Worm (Caenorhabditis elegans): ENCODE measurements around the gene srz-63.

Gene srz-63

ce11 chrII:1323190-1323651, 44.8 kb downstream of the srz-63 start (continued):
- TF ChIP-seq ceh-40 (GFP tag; IDR thresholded peaks at IDR 0.05) (no peak), atf-7 (tag; optimal IDR thresholded peaks at IDR 0.05) (peak; percentile 34), ets-4 (GFP tag; optimal IDR thresholded peaks at IDR 0.05) (no peak), hlh-26 (GFP tag; conservative IDR thresholded peaks at IDR 0.05) (no peak), B0336.3 (GFP tag; IDR thresholded peaks at IDR 0.05) (peak; percentile 95), snpc-3.4 (tag; optimal IDR thresholded peaks at IDR 0.05) (peak; percentile 2), Y79H2A.3 (GFP tag; conservative IDR thresholded peaks at IDR 0.05) (no peak), athp-1 (tag; optimal IDR thresholded peaks at IDR 0.05) (peak; percentile 89), aptf-2 (GFP tag; conservative IDR thresholded peaks at IDR 0.05) (no peak), let-526 (GFP tag; IDR thresholded peaks at IDR 0.05) (no peak), dox-1 (GFP tag; IDR thresholded peaks at IDR 0.05) (0 out of 2 replicates have a peak, but pooled peaks have one; percentile 40), lir-1 (GFP tag; conservative IDR thresholded peaks at IDR 0.05) (no peak), lin-35 (GFP tag; optimal IDR thresholded peaks at IDR 0.05) (no peak), F55B11.4 (tag; optimal IDR thresholded peaks at IDR 0.05; ENCODE audit: borderline replicate concordance, insufficient read depth) (no peak), zim-3 (tag; optimal IDR thresholded peaks at IDR 0.05) (no peak), attf-5 (GFP tag; optimal IDR thresholded peaks at IDR 0.05) (peak; percentile 83), nhr-27 (tag; optimal IDR thresholded peaks at IDR 0.05) (peak; percentile 43), aptf-3 (GFP tag; IDR thresholded peaks at IDR 0.05) (no peak), egrh-3 (GFP tag; IDR thresholded peaks at IDR 0.05) (peak; percentile 77; the same call in 1 of the 2 replicates), mcd-1 (GFP tag; IDR thresholded peaks at IDR 0.05) (peak; percentile 74), snpc-4 (GFP tag; optimal IDR thresholded peaks at IDR 0.05) (no peak), snpc-4 (tag; optimal IDR thresholded peaks at IDR 0.05) (peak in 2 of 4 experiments; percentile 20 to 46), zfh-2 (GFP tag; conservative IDR thresholded peaks at IDR 0.05) (peak; percentile 98), D2030.7 (GFP tag; IDR thresholded peaks at IDR 0.05) (peak; percentile 14; the same call in 1 of the 2 replicates), madf-8 (GFP tag; conservative IDR thresholded peaks at IDR 0.05) (no peak), egl-18 (GFP tag; IDR thresholded peaks at IDR 0.05) (no peak), F49E8.2 (tag; optimal IDR thresholded peaks at IDR 0.05; ENCODE audit: insufficient read depth) (no peak), ceh-91 (GFP tag; IDR thresholded peaks at IDR 0.05) (no peak), ceh-58 (GFP tag; IDR thresholded peaks at IDR 0.05) (no peak), bed-1 (GFP tag; IDR thresholded peaks at IDR 0.05) (no peak), madf-10 (tag; optimal IDR thresholded peaks at IDR 0.05) (no peak), let-607 (tag; optimal IDR thresholded peaks at IDR 0.05) (no peak), akir-1 (GFP tag; optimal IDR thresholded peaks at IDR 0.05) (no peak), B0035.1 (tag; optimal IDR thresholded peaks at IDR 0.05) (no peak), F52B5.7 (tag; optimal IDR thresholded peaks at IDR 0.05) (peak; percentile 71), ztf-26 (tag; optimal IDR thresholded peaks at IDR 0.05) (no peak), snpc-1.3 (tag; optimal IDR thresholded peaks at IDR 0.05; ENCODE audit: insufficient read depth) (peak; percentile 4), F39B2.1 (GFP tag; IDR thresholded peaks at IDR 0.05) (no peak), cebp-1 (GFP tag; IDR thresholded peaks at IDR 0.05) (no peak), cebp-1 (tag; optimal IDR thresholded peaks at IDR 0.05) (peak; percentile 74), ztf-6 (GFP tag; IDR thresholded peaks at IDR 0.05) (no peak), rec-8 (tag; optimal IDR thresholded peaks at IDR 0.05) (no peak), Y53G8AR.9 (GFP tag; conservative IDR thresholded peaks at IDR 0.05) (no peak; the same call in 1 of the 2 replicates), lin-40 (tag; optimal IDR thresholded peaks at IDR 0.05) (peak; percentile 40), nhr-120 (GFP tag; IDR thresholded peaks at IDR 0.05) (no peak), Y95B8A.8 (GFP tag; IDR thresholded peaks at IDR 0.05) (no peak), nhr-179 (tag; optimal IDR thresholded peaks at IDR 0.05) (no peak), chd-7 (tag; optimal IDR thresholded peaks at IDR 0.05) (peak; percentile 43)
